Worm (Caenorhabditis elegans): ENCODE measurements around the gene F40F8.3.

- TF ChIP-seq ama-1 (optimal IDR thresholded peaks at IDR 0.05) (no peak), snpc-4 (tag; optimal IDR thresholded peaks at IDR 0.05) (no peak), fos-1 (tag; optimal IDR thresholded peaks at IDR 0.05) (no peak), lsy-2 (tag; optimal IDR thresholded peaks at IDR 0.05) (no peak)
Measured at ce11 chrII:11142571-11142970, 13.5 kb downstream of the F40F8.3 start, which contains the start of gene arrd-6.
